Fruit fly (Drosophila melanogaster) whole organism, embryonic: ENCODE data around the gene vsg.
A peak's percentile ranks its signal among the peaks of the same experiment; 100 is the strongest.

Experiments used
- Ada2b ChIP-seq: fragments of 200-800 bp; sonication (Bioruptor generic); IDR thresholded peaks from 2 replicates; pipeline ENCODE4 v1.3.6; 2022; ENCODE audit warnings: missing biosample characterization, missing genetic modification characterization
- Atf6 ChIP-seq: fragments of 200-800 bp; sonication (Bioruptor generic); IDR thresholded peaks from 2 replicates; pipeline ENCODE4 v1.3.6; 2022; ENCODE audit warnings: missing biosample characterization, missing genetic modification characterization
- CG10321 ChIP-seq: fragments of 200-800 bp; sonication (Bioruptor generic); IDR thresholded peaks from 2 replicates; pipeline ENCODE4 v1.3.6; 2022; ENCODE audit warnings: missing biosample characterization, missing genetic modification characterization
- CG10565 ChIP-seq: fragments of 200-800 bp; sonication (Bioruptor generic); optimal IDR thresholded peaks from 3 replicates; lab custom pipeline; 2016; ENCODE audit warnings: missing biosample characterization, mild to moderate bottlenecking, missing genetic modification characterization
- CG11456 ChIP-seq: fragments of 200-800 bp; sonication (Bioruptor generic); IDR thresholded peaks from 3 replicates; pipeline ENCODE4 v1.3.6; 2022; ENCODE audit warnings: missing biosample characterization, missing genetic modification characterization
- CG2199 ChIP-seq: fragments of 200-800 bp; sonication (Bioruptor generic); IDR thresholded peaks from 3 replicates; pipeline ENCODE4 v1.3.6; 2022; ENCODE audit warnings: missing biosample characterization, missing genetic modification characterization
- CG2875 ChIP-seq: fragments of 200-800 bp; sonication (Bioruptor generic); optimal IDR thresholded peaks from 2 replicates; lab custom pipeline; 2017; ENCODE audit warnings: missing biosample characterization, mild to moderate bottlenecking, missing genetic modification characterization, missing genetic modification reagents
- CG31224 ChIP-seq: fragments of 200-800 bp; sonication (Bioruptor generic); IDR thresholded peaks from 2 replicates; pipeline ENCODE4 v1.3.6; 2022; ENCODE audit warnings: missing biosample characterization, missing genetic modification characterization
- CG31441 ChIP-seq: fragments of 200-800 bp; sonication (Bioruptor generic); IDR thresholded peaks from 2 replicates; pipeline ENCODE4 v1.3.6; 2022; ENCODE audit warnings: missing biosample characterization, missing genetic modification characterization
- CG32532 ChIP-seq: fragments of 200-800 bp; sonication (Bioruptor generic); IDR thresholded peaks from 2 replicates; pipeline ENCODE4 v1.3.6; 2022; ENCODE audit warnings: missing biosample characterization, missing genetic modification characterization
- CG3847 ChIP-seq: fragments of 200-800 bp; sonication (Bioruptor generic); IDR thresholded peaks from 2 replicates; pipeline ENCODE4 v1.3.6; 2022; ENCODE audit warnings: missing biosample characterization, missing genetic modification characterization
- CG6689 ChIP-seq: fragments of 200-800 bp; sonication (Bioruptor generic); IDR thresholded peaks from 2 replicates; pipeline ENCODE4 v1.3.6; 2022; ENCODE audit warnings: missing biosample characterization, missing genetic modification characterization
- CG6765 ChIP-seq: fragments of 200-800 bp; sonication (Bioruptor generic); optimal IDR thresholded peaks from 3 replicates; lab custom pipeline; 2017; ENCODE audit warnings: missing biosample characterization, mild to moderate bottlenecking, missing genetic modification characterization
- CG7556 ChIP-seq: fragments of 200-800 bp; sonication (Bioruptor generic); optimal IDR thresholded peaks from 2 replicates; lab custom pipeline; 2017; ENCODE audit warnings: missing biosample characterization, mild to moderate bottlenecking, missing genetic modification characterization
- CG8924 ChIP-seq: fragments of 200-800 bp; optimal IDR thresholded peaks from 3 replicates; lab custom pipeline; 2019; ENCODE audit warnings: missing biosample characterization, mild to moderate bottlenecking, missing genetic modification characterization, moderate library complexity
- CG9876 ChIP-seq: fragments of 200-800 bp; sonication (Bioruptor generic); optimal IDR thresholded peaks from 2 replicates; lab custom pipeline; 2016; ENCODE audit warnings: missing biosample characterization, missing genetic modification characterization
- CrebB ChIP-seq: fragments of 200-800 bp; sonication (Bioruptor generic); optimal IDR thresholded peaks from 3 replicates; lab custom pipeline; 2018; ENCODE audit warnings: missing biosample characterization, mild to moderate bottlenecking, missing genetic modification characterization
- D ChIP-seq, 2 experiments: fragments of 200-800 bp in 1 of 2; fragments of >200 bp in 1 of 2; sonication (Bioruptor generic) in 1 of 2; optimal IDR thresholded peaks; 2 replicates in 1 of 2; 3 replicates in 1 of 2; lab custom pipeline; 2017; ENCODE audit warnings: mild to moderate bottlenecking in 1 of 2, missing biosample characterization in 1 of 2, missing genetic modification characterization in 1 of 2, missing genetic modification reagents in 1 of 2
- Dfd ChIP-seq, 2 experiments: fragments of >200 bp; optimal IDR thresholded peaks; 2 replicates each; lab custom pipeline; 2017; ENCODE audit warnings: missing biosample characterization in 2 of 2, missing genetic modification characterization in 2 of 2
- ERR ChIP-seq: fragments of 200-800 bp; sonication (Bioruptor generic); optimal IDR thresholded peaks from 2 replicates; lab custom pipeline; 2016; ENCODE audit warnings: missing biosample characterization, missing genetic modification characterization
- Ets65A ChIP-seq: fragments of 200-800 bp; sonication (Bioruptor generic); peaks from one replicate; lab custom pipeline; 2016; ENCODE audit warnings: missing biosample characterization, missing genetic modification characterization
- H2.0 ChIP-seq: fragments of 200-800 bp; sonication (Bioruptor generic); IDR thresholded peaks from 2 replicates; pipeline ENCODE4 v1.3.6; 2022; ENCODE audit warnings: missing biosample characterization, missing genetic modification characterization
- Lhr ChIP-seq: fragments of 200-800 bp; sonication (Bioruptor generic); optimal IDR thresholded peaks from 3 replicates; lab custom pipeline; 2017; ENCODE audit warnings: mild to moderate bottlenecking, missing biosample characterization, missing genetic modification reagents, missing genetic modification characterization
- NFAT ChIP-seq: fragments of 200-800 bp; sonication (Bioruptor generic); IDR thresholded peaks from 2 replicates; pipeline ENCODE4 v1.3.6; 2022; ENCODE audit warnings: missing biosample characterization, missing genetic modification characterization
- Nf-YC ChIP-seq: fragments of 200-800 bp; optimal IDR thresholded peaks from 3 replicates; lab custom pipeline; 2019; ENCODE audit warnings: missing biosample characterization, mild to moderate bottlenecking, missing genetic modification characterization, moderate library complexity
- Ptx1 ChIP-seq: fragments of 200-800 bp; sonication (Bioruptor generic); IDR thresholded peaks from 2 replicates; pipeline ENCODE4 v1.3.6; 2022; ENCODE audit warnings: missing biosample characterization, missing genetic modification characterization
- Scr ChIP-seq: fragments of 200-800 bp; sonication (Bioruptor generic); IDR thresholded peaks from 2 replicates; pipeline ENCODE4 v1.3.6; 2022; ENCODE audit warnings: missing biosample characterization, missing genetic modification characterization; ENCODE audit not compliant: partially characterized antibody
- TFAM ChIP-seq: fragments of 200-800 bp; sonication (Bioruptor generic); optimal IDR thresholded peaks from 2 replicates; lab custom pipeline; 2017; ENCODE audit warnings: missing biosample characterization, missing genetic modification characterization, inconsistent platforms
- al ChIP-seq: fragments of 200-800 bp; sonication (Bioruptor generic); IDR thresholded peaks from 2 replicates; pipeline ENCODE4 v1.3.6; 2022; ENCODE audit warnings: missing biosample characterization, missing genetic modification characterization
- bowl ChIP-seq: fragments of 200-800 bp; sonication (Bioruptor generic); IDR thresholded peaks from 2 replicates; pipeline ENCODE4 v1.3.6; 2022; ENCODE audit warnings: missing biosample characterization, missing genetic modification characterization
- dmrt99B ChIP-seq: fragments of 200-800 bp; sonication (Bioruptor generic); optimal IDR thresholded peaks from 2 replicates; lab custom pipeline; 2018; ENCODE audit warnings: missing biosample characterization, mild to moderate bottlenecking, missing genetic modification characterization, moderate library complexity
- ftz-f1 ChIP-seq: fragments of 200-800 bp; sonication (Bioruptor generic); optimal IDR thresholded peaks from 2 replicates; lab custom pipeline; 2016; ENCODE audit warnings: missing biosample characterization, missing genetic modification characterization
- fu2 ChIP-seq: fragments of 200-800 bp; sonication (Bioruptor generic); optimal IDR thresholded peaks from 2 replicates; lab custom pipeline; 2016; ENCODE audit warnings: missing biosample characterization, missing genetic modification characterization
- gce ChIP-seq: fragments of 200-800 bp; sonication (Bioruptor generic); IDR thresholded peaks from 3 replicates; pipeline ENCODE4 v1.3.6; 2022; ENCODE audit warnings: missing biosample characterization, missing genetic modification characterization
- gcm ChIP-seq: fragments of 200-800 bp; sonication (Bioruptor generic); optimal IDR thresholded peaks from 2 replicates; lab custom pipeline; 2019; ENCODE audit warnings: missing biosample characterization, mild to moderate bottlenecking, missing genetic modification characterization, moderate library complexity
- grn ChIP-seq: fragments of 200-800 bp; sonication (Bioruptor generic); optimal IDR thresholded peaks from 3 replicates; lab custom pipeline; 2017; ENCODE audit warnings: missing biosample characterization, missing genetic modification characterization
- gsb ChIP-seq: fragments of 200-800 bp; sonication (Bioruptor generic); IDR thresholded peaks from 2 replicates; pipeline ENCODE4 v1.3.6; 2022; ENCODE audit warnings: missing biosample characterization, missing genetic modification characterization
- hkb ChIP-seq, 2 experiments: fragments of 200-800 bp in 1 of 2; fragments of >200 bp in 1 of 2; sonication (Bioruptor generic) in 1 of 2; IDR thresholded peaks in 1 of 2; optimal IDR thresholded peaks in 1 of 2; 2 replicates each; pipeline versions ENCODE4 v1.3.6 to Lab custom; 2017 to 2022; ENCODE audit warnings: missing biosample characterization in 1 of 2, missing genetic modification characterization in 1 of 2
- jigr1 ChIP-seq: fragments of 200-800 bp; sonication (Bioruptor generic); IDR thresholded peaks from 3 replicates; pipeline ENCODE4 v1.3.6; 2022; ENCODE audit warnings: missing biosample characterization, missing genetic modification characterization
- knrl ChIP-seq: fragments of 200-800 bp; sonication (Bioruptor generic); IDR thresholded peaks from 3 replicates; pipeline ENCODE4 v1.3.6; 2022; ENCODE audit warnings: missing biosample characterization, missing genetic modification characterization; ENCODE audit not compliant: partially characterized antibody
- lola ChIP-seq, 3 experiments: fragments of >200 bp in 2 of 3; fragments of 200-800 bp in 1 of 3; sonication (Bioruptor generic) in 1 of 3; optimal IDR thresholded peaks; 2 replicates each; lab custom pipeline; 2017 to 2019; ENCODE audit warnings: missing biosample characterization in 3 of 3, missing genetic modification characterization in 3 of 3, mild to moderate bottlenecking in 1 of 3, moderate library complexity in 1 of 3
- peb ChIP-seq: fragments of 200-800 bp; sonication (Bioruptor generic); IDR thresholded peaks from 2 replicates; pipeline ENCODE4 v1.3.6; 2022; ENCODE audit warnings: missing biosample characterization, missing genetic modification characterization
- prd ChIP-seq, 3 experiments: fragments of >200 bp in 2 of 3; fragments of 200-800 bp in 1 of 3; sonication (Bioruptor generic) in 1 of 3; optimal IDR thresholded peaks in 2 of 3; IDR thresholded peaks in 1 of 3; 2 replicates in 2 of 3; 3 replicates in 1 of 3; pipeline versions ENCODE4 v1.3.6 to Lab custom; 2017 to 2022; ENCODE audit warnings: missing biosample characterization in 1 of 3, missing genetic modification characterization in 1 of 3
- sd ChIP-seq: fragments of 200-800 bp; sonication (Bioruptor generic); optimal IDR thresholded peaks from 3 replicates; lab custom pipeline; 2018; ENCODE audit warnings: missing biosample characterization, mild to moderate bottlenecking, missing genetic modification characterization, moderate library complexity
- tin ChIP-seq: fragments of 200-800 bp; sonication (Bioruptor generic); optimal IDR thresholded peaks from 3 replicates; lab custom pipeline; 2016; ENCODE audit warnings: missing biosample characterization, missing genetic modification characterization
- tll ChIP-seq, 2 experiments: fragments of 200-800 bp in 1 of 2; fragments of >200 bp in 1 of 2; sonication (Bioruptor generic) in 1 of 2; optimal IDR thresholded peaks; 2 replicates each; lab custom pipeline; 2017 to 2019; ENCODE audit warnings: missing biosample characterization in 2 of 2, missing genetic modification characterization in 2 of 2, mild to moderate bottlenecking in 1 of 2, moderate library complexity in 1 of 2
- tna ChIP-seq: fragments of 200-800 bp; sonication (Bioruptor generic); IDR thresholded peaks from 2 replicates; pipeline ENCODE4 v1.3.6; 2022; ENCODE audit warnings: missing biosample characterization, missing genetic modification characterization; ENCODE audit not compliant: partially characterized antibody
- toy ChIP-seq: fragments of 200-800 bp; sonication (Bioruptor generic); IDR thresholded peaks from 2 replicates; pipeline ENCODE4 v1.3.6; 2022; ENCODE audit warnings: missing biosample characterization, missing genetic modification characterization
- trh ChIP-seq: fragments of 200-800 bp; sonication (Bioruptor generic); optimal IDR thresholded peaks from 2 replicates; lab custom pipeline; 2016; ENCODE audit warnings: missing biosample characterization, missing genetic modification characterization
- zfh1 ChIP-seq: fragments of 200-800 bp; sonication (Bioruptor generic); IDR thresholded peaks from 3 replicates; pipeline ENCODE4 v1.3.6; 2022; ENCODE audit warnings: missing biosample characterization, missing genetic modification characterization

Gene vsg

DNA sequence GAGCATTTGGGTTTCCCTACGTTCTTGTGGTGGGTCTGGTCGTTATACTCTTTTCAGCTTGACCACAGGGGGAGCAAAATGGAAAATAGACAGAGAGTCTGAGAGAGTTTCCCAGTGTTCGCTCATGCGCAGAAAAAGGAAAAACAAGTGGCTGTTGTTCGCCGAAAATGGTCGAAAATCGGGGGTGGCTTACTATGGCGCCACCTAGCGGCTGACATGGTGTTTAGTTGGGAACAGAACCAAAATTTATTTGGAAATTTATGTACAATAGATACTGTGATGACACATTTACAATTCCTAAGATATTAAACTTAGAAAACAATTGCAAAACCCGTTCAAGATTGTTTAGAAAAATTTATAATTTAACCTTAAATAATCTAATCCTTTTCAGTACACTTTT lies 37.5 kb downstream of the vsg start (continued):
- TF ChIP-seq gsb (GFP tag; lab: Robert Waterston, UW) (no peak), zfh1 (GFP tag; lab: Robert Waterston, UW) (no peak), fu2 (GFP tag; lab: Kevin White, UChicago) (no peak), CG7556 (GFP tag; lab: Kevin White, UChicago) (no peak), jigr1 (GFP tag; lab: Robert Waterston, UW) (no peak), dmrt99B (tag; lab: Kevin White, UChicago) (no peak), CG31224 (no peak), CG10321 (no peak), D (optimal IDR thresholded peaks at IDR 0.05; lab: Kevin White, UChicago) (no peak), D (GFP tag; optimal IDR thresholded peaks at IDR 0.05; lab: Kevin White, UChicago) (no peak), Ptx1 (GFP tag; lab: Robert Waterston, UW) (0 out of 2 replicates have a peak, but pooled peaks have one; percentile 24), gce (no peak), CG6765 (GFP tag; lab: Kevin White, UChicago) (no peak), sd (tag; lab: Kevin White, UChicago) (no peak), lola (GFP tag; optimal IDR thresholded peaks at IDR 0.05; lab: Kevin White, UChicago) (no peak), CG31441 (GFP tag; lab: Robert Waterston, UW) (no peak), hkb (optimal IDR thresholded peaks at IDR 0.05; lab: Kevin White, UChicago) (peak; percentile 45), hkb (GFP tag; IDR thresholded peaks at IDR 0.05; lab: Robert Waterston, UW) (no peak), grn (GFP tag; lab: Kevin White, UChicago) (no peak), knrl (GFP tag; lab: Robert Waterston, UW) (0 out of 3 replicates have a peak, but pooled peaks have one; percentile 30), CG11456 (GFP tag; lab: Robert Waterston, UW) (peak; percentile 10; the same call in 1 of the 3 replicates), bowl (GFP tag; lab: Robert Waterston, UW) (no peak), CG2199 (peak; percentile 43; the same call in 1 of the 3 replicates), H2.0 (GFP tag; lab: Robert Waterston, UW) (0 out of 2 replicates have a peak, but pooled peaks have one; percentile 13), CG2875 (GFP tag; lab: Kevin White, UChicago) (no peak), ftz-f1 (GFP tag; lab: Kevin White, UChicago) (no peak), Ada2b (GFP tag; lab: Robert Waterston, UW) (no peak), CG6689 (GFP tag; lab: Robert Waterston, UW) (no peak), Scr (GFP tag; lab: Robert Waterston, UW) (no peak), prd (optimal IDR thresholded peaks at IDR 0.05; lab: Kevin White, UChicago) (no peak), prd (GFP tag; IDR thresholded peaks at IDR 0.05; lab: Robert Waterston, UW) (0 out of 3 replicates have a peak, but pooled peaks have one; percentile 4), Ets65A (GFP tag; lab: Kevin White, UChicago) (no peak), CG8924 (tag; lab: Kevin White, UChicago) (no peak), tin (GFP tag; lab: Kevin White, UChicago) (no peak), Atf6 (no peak), Dfd (GFP tag; optimal IDR thresholded peaks at IDR 0.05; lab: Kevin White, UChicago) (no peak), TFAM (no peak), toy (GFP tag; lab: Robert Waterston, UW) (no peak), NFAT (GFP tag; lab: Robert Waterston, UW) (peak; percentile 11; the same call in 1 of the 2 replicates), al (no peak), Lhr (GFP tag; lab: Kevin White, UChicago) (no peak), tna (GFP tag; lab: Robert Waterston, UW) (no peak), CG10565 (GFP tag; lab: Kevin White, UChicago) (no peak), CG9876 (GFP tag; lab: Kevin White, UChicago) (no peak), CG32532 (peak; percentile 55), peb (GFP tag; lab: Robert Waterston, UW) (no peak), trh (GFP tag; lab: Kevin White, UChicago) (no peak), ERR (no peak), Nf-YC (no peak), gcm (GFP tag; lab: Kevin White, UChicago) (no peak), CG3847 (GFP tag; lab: Robert Waterston, UW) (no peak), CrebB (tag; lab: Kevin White, UChicago) (no peak), tll (GFP tag; optimal IDR thresholded peaks at IDR 0.05; lab: Kevin White, UChicago) (no peak)
